Fruit fly (Drosophila melanogaster) whole organism, wandering third instar larva: ENCODE measurements around the gene CG32573.

Experiments
- CG9705 ChIP-seq: fragments of 200-800 bp; sonication (Bioruptor generic); optimal IDR thresholded peaks from 2 replicates; lab custom pipeline; 2018; ENCODE audit warnings: missing biosample characterization, mild to moderate bottlenecking, missing genetic modification characterization
- CrebA ChIP-seq: fragments of 200-800 bp; sonication (Bioruptor generic); optimal IDR thresholded peaks from 2 replicates; lab custom pipeline; 2016; ENCODE audit warnings: missing biosample characterization, mild to moderate bottlenecking, missing genetic modification characterization, borderline replicate concordance
- Dfd ChIP-seq: fragments of >200 bp; optimal IDR thresholded peaks from 2 replicates; lab custom pipeline; 2017; ENCODE audit warnings: missing biosample characterization, missing genetic modification characterization
- Dif ChIP-seq: fragments of 200-275, 200-300 bp; sonication (Bioruptor generic); optimal IDR thresholded peaks from 2 replicates; lab custom pipeline; 2018; ENCODE audit warnings: missing biosample characterization, missing genetic modification characterization; ENCODE audit not compliant: partially characterized antibody
- HLH106 ChIP-seq: fragments of 200-800 bp; optimal IDR thresholded peaks from 3 replicates; lab custom pipeline; 2019; ENCODE audit warnings: missing biosample characterization, mild to moderate bottlenecking, missing genetic modification characterization, moderate library complexity
- Myc ChIP-seq: fragments of >200 bp; optimal IDR thresholded peaks from 2 replicates; lab custom pipeline; 2017
- N ChIP-seq: fragments of >200 bp; optimal IDR thresholded peaks from 2 replicates; lab custom pipeline; 2018; ENCODE audit warnings: missing biosample characterization, missing external identifiers, missing genetic modification characterization
- OdsH ChIP-seq: fragments of 200-800 bp; sonication (Bioruptor generic); optimal IDR thresholded peaks from 2 replicates; lab custom pipeline; 2016; ENCODE audit warnings: missing biosample characterization, mild to moderate bottlenecking, missing genetic modification characterization
- Rel ChIP-seq, 2 experiments: fragments of 200-800 bp; sonication (Bioruptor generic) in 1 of 2; optimal IDR thresholded peaks; 2 replicates in 1 of 2; 3 replicates in 1 of 2; lab custom pipeline; 2016 to 2019; ENCODE audit warnings: mild to moderate bottlenecking in 2 of 2, missing biosample characterization in 2 of 2, missing genetic modification characterization in 2 of 2, moderate library complexity in 1 of 2
- Sp1 ChIP-seq: fragments of 200-800 bp; sonication (Bioruptor generic); optimal IDR thresholded peaks from 3 replicates; lab custom pipeline; 2019; ENCODE audit warnings: missing biosample characterization, mild to moderate bottlenecking, missing genetic modification characterization, moderate library complexity
- Vsx2 ChIP-seq: fragments of 200-300, 225-300 bp; sonication (Bioruptor generic); optimal IDR thresholded peaks from 2 replicates; lab custom pipeline; 2018; ENCODE audit warnings: missing biosample characterization, missing genetic modification characterization; ENCODE audit not compliant: partially characterized antibody
- br ChIP-seq: fragments of 200-800 bp; sonication (Bioruptor generic); optimal IDR thresholded peaks from 2 replicates; lab custom pipeline; 2016; ENCODE audit warnings: missing biosample characterization, missing genetic modification characterization
- dl ChIP-seq, 2 experiments: fragments of 175-275, 200-275 bp in 1 of 2; fragments of 200-275 bp in 1 of 2; sonication (Bioruptor generic); optimal IDR thresholded peaks; lab custom pipeline; 2018; ENCODE audit warnings: mild to moderate bottlenecking in 2 of 2, missing biosample characterization in 2 of 2, missing genetic modification characterization in 2 of 2, moderate library complexity in 2 of 2; ENCODE audit not compliant: partially characterized antibody in 2 of 2, insufficient read depth in 1 of 2
- dmrt93B ChIP-seq: fragments of 200-800 bp; sonication (Bioruptor generic); optimal IDR thresholded peaks from 2 replicates; lab custom pipeline; 2018; ENCODE audit warnings: missing biosample characterization, mild to moderate bottlenecking, missing genetic modification characterization
- dsf ChIP-seq: sonication (Bioruptor generic); optimal IDR thresholded peaks from 2 replicates; lab custom pipeline; 2016; ENCODE audit warnings: missing biosample characterization, missing genetic modification characterization, borderline replicate concordance
- ey ChIP-seq: fragments of 200-800 bp; sonication (Bioruptor generic); optimal IDR thresholded peaks from 2 replicates; lab custom pipeline; 2016; ENCODE audit warnings: missing biosample characterization, missing genetic modification characterization
- foxo ChIP-seq, 2 experiments: fragments of 200-800 bp; sonication (Bioruptor generic); optimal IDR thresholded peaks; 2 replicates in 1 of 2; 3 replicates in 1 of 2; lab custom pipeline; 2016 to 2017; ENCODE audit warnings: missing biosample characterization in 2 of 2, missing genetic modification characterization in 2 of 2
- fru ChIP-seq: fragments of 200-800 bp; sonication (Bioruptor generic); optimal IDR thresholded peaks from 3 replicates; lab custom pipeline; 2016; ENCODE audit warnings: missing biosample characterization, mild to moderate bottlenecking, missing genetic modification characterization
- jim ChIP-seq: fragments of 175-275, 200-325 bp; sonication (Bioruptor generic); optimal IDR thresholded peaks from 2 replicates; lab custom pipeline; 2016; ENCODE audit warnings: missing biosample characterization, mild to moderate bottlenecking, missing genetic modification characterization
- pan ChIP-seq: fragments of >200 bp; optimal IDR thresholded peaks from 2 replicates; lab custom pipeline; 2017
- psq ChIP-seq: fragments of 200-800 bp; sonication (Bioruptor generic); optimal IDR thresholded peaks from 3 replicates; lab custom pipeline; 2017; ENCODE audit warnings: missing biosample characterization, mild to moderate bottlenecking, missing genetic modification characterization, moderate library complexity
- rgr ChIP-seq: fragments of 200-800 bp; sonication (Bioruptor generic); optimal IDR thresholded peaks from 3 replicates; lab custom pipeline; 2016; ENCODE audit warnings: missing biosample characterization, mild to moderate bottlenecking, missing genetic modification characterization
- sage ChIP-seq: fragments of 200-800 bp; sonication (Bioruptor generic); optimal IDR thresholded peaks from 2 replicates; lab custom pipeline; 2016; ENCODE audit warnings: missing biosample characterization, mild to moderate bottlenecking, missing genetic modification characterization
- sv ChIP-seq: fragments of 200-800 bp; sonication (Bioruptor generic); optimal IDR thresholded peaks from 3 replicates; lab custom pipeline; 2016; ENCODE audit warnings: missing biosample characterization, missing genetic modification characterization
- tai ChIP-seq: sonication (Bioruptor generic); optimal IDR thresholded peaks from 2 replicates; lab custom pipeline; 2016; ENCODE audit warnings: missing biosample characterization, missing genetic modification characterization
- usp ChIP-seq: fragments of >200 bp; optimal IDR thresholded peaks from 2 replicates; lab custom pipeline; 2017; ENCODE audit warnings: missing biosample characterization, missing genetic modification characterization
- woc ChIP-seq: sonication (Bioruptor generic); optimal IDR thresholded peaks from 2 replicates; lab custom pipeline; 2016; ENCODE audit warnings: missing biosample characterization, mild to moderate bottlenecking, missing genetic modification characterization

The CG32573 gene

dm6 chrX:16644535-16645131 is 6.5 kb upstream of the CG32573 start:
- TF ChIP-seq ey (GFP tag; lab: Kevin White, UChicago) = no peak
- TF ChIP-seq HLH106 (tag; lab: Kevin White, UChicago) = no peak

dm6 chrX:16645472-16645871 is 5.7 kb upstream of the CG32573 start:
- TF ChIP-seq tai (no peak), Vsx2 (GFP tag; lab: Kevin White, UChicago) (no peak), CG9705 (GFP tag; lab: Kevin White, UChicago) (no peak), HLH106 (tag; lab: Kevin White, UChicago) (no peak), jim (no peak), dmrt93B (GFP tag; lab: Kevin White, UChicago) (no peak), CrebA (GFP tag; lab: Kevin White, UChicago) (no peak), Rel (GFP tag; optimal IDR thresholded peaks at IDR 0.05; lab: Kevin White, UChicago) (no peak), Rel (tag; optimal IDR thresholded peaks at IDR 0.05; lab: Kevin White, UChicago) (no peak), sage (GFP tag; lab: Kevin White, UChicago) (no peak), OdsH (GFP tag; lab: Kevin White, UChicago) (no peak), ey (GFP tag; lab: Kevin White, UChicago) (no peak), Myc (no peak), rgr (GFP tag; lab: Kevin White, UChicago) (no peak), dsf (GFP tag; lab: Kevin White, UChicago) (no peak), N (GFP tag; lab: Kevin White, UChicago) (no peak), dl (GFP tag; optimal IDR thresholded peaks at IDR 0.05; lab: Kevin White, UChicago; ENCODE audit: insufficient read depth in 1 of 2, partially characterized antibody in 2 of 2) (no peak), br (no peak), Dif (GFP tag; lab: Kevin White, UChicago) (no peak), Dfd (GFP tag; lab: Kevin White, UChicago) (no peak), pan (lab: Kevin White, UChicago) (no peak)

dm6 chrX:16647092-16647632 is 4.0 kb upstream of the CG32573 start:
- TF ChIP-seq br (no peak), fru (GFP tag; lab: Kevin White, UChicago) (peak; percentile 9), Sp1 (GFP tag; lab: Kevin White, UChicago) (peak; percentile 10), ey (GFP tag; lab: Kevin White, UChicago) (peak; percentile 29), foxo (GFP tag; optimal IDR thresholded peaks at IDR 0.05; lab: Kevin White, UChicago) (peak in 1 of 2 experiments; percentile 36), woc (peak; percentile 30), Rel (GFP tag; optimal IDR thresholded peaks at IDR 0.05; lab: Kevin White, UChicago) (no peak), Rel (tag; optimal IDR thresholded peaks at IDR 0.05; lab: Kevin White, UChicago) (no peak), Dif (GFP tag; lab: Kevin White, UChicago) (no peak), dmrt93B (GFP tag; lab: Kevin White, UChicago) (peak; percentile 9)

- no peak for TF ChIP-seq sv (GFP tag; lab: Kevin White, UChicago)
- TF ChIP-seq psq (GFP tag; lab: Kevin White, UChicago) = peak; percentile 25
- peak; percentile 61 for TF ChIP-seq Dif (GFP tag; lab: Kevin White, UChicago)
- TF ChIP-seq Rel (GFP tag; optimal IDR thresholded peaks at IDR 0.05; lab: Kevin White, UChicago) = no peak
- peak; percentile 8 for TF ChIP-seq Rel (tag; optimal IDR thresholded peaks at IDR 0.05; lab: Kevin White, UChicago)
These were observed 3.3 kb upstream of the CG32573 start for dm6 chrX:16647737-16648434.

dm6 chrX:16648435-16648781 is 2.8 kb upstream of the CG32573 start:
- TF ChIP-seq Sp1 (GFP tag; lab: Kevin White, UChicago) = no peak
- no peak for TF ChIP-seq usp
- no peak for TF ChIP-seq fru (GFP tag; lab: Kevin White, UChicago)
- TF ChIP-seq tai = no peak
- TF ChIP-seq, all 38 proteins: peak for 0
